Fruit fly (Drosophila melanogaster) whole organism, embryonic: ENCODE data around the gene CG2617.

Experiments used
- Abd-B ChIP-seq: fragments of 200-800 bp; sonication (Bioruptor generic); optimal IDR thresholded peaks from 2 replicates; lab custom pipeline; 2018; ENCODE audit warnings: missing biosample characterization, mild to moderate bottlenecking, missing genetic modification characterization, moderate library complexity
- Atf-2 ChIP-seq: fragments of 200-800 bp; sonication (Bioruptor generic); optimal IDR thresholded peaks from 2 replicates; lab custom pipeline; 2016; ENCODE audit warnings: missing biosample characterization, missing genetic modification characterization
- BEAF-32 ChIP-seq: fragments of 200-800 bp; sonication (Bioruptor generic); optimal IDR thresholded peaks from 3 replicates; lab custom pipeline; 2017; ENCODE audit warnings: missing biosample characterization, missing genetic modification characterization, mild to moderate bottlenecking, moderate library complexity, missing genetic modification reagents
- CG10209 ChIP-seq: fragments of 200-800 bp; sonication (Bioruptor generic); optimal IDR thresholded peaks from 3 replicates; lab custom pipeline; 2017; ENCODE audit warnings: missing biosample characterization, mild to moderate bottlenecking, missing genetic modification characterization, missing genetic modification reagents
- CG10274 ChIP-seq: fragments of 200-800 bp; sonication (Bioruptor generic); optimal IDR thresholded peaks from 3 replicates; lab custom pipeline; 2017; ENCODE audit warnings: missing biosample characterization, mild to moderate bottlenecking, missing genetic modification characterization
- CG10321 ChIP-seq: fragments of 200-800 bp; sonication (Bioruptor generic); IDR thresholded peaks from 2 replicates; pipeline ENCODE4 v1.3.6; 2022; ENCODE audit warnings: missing biosample characterization, missing genetic modification characterization
- CG11093 ChIP-seq: fragments of 200-800 bp; sonication (Bioruptor generic); IDR thresholded peaks from 3 replicates; pipeline ENCODE4 v1.3.6; 2022; ENCODE audit warnings: missing biosample characterization, missing genetic modification characterization
- CG15696 ChIP-seq: fragments of 200-800 bp; sonication (Bioruptor generic); optimal IDR thresholded peaks from 2 replicates; lab custom pipeline; 2019; ENCODE audit warnings: missing biosample characterization, mild to moderate bottlenecking, missing genetic modification characterization, moderate library complexity
- CG16779 ChIP-seq: fragments of 200-800 bp; sonication (Bioruptor generic); IDR thresholded peaks from 2 replicates; pipeline ENCODE4 v1.3.6; 2022; ENCODE audit warnings: missing biosample characterization, missing genetic modification characterization
- CG34224 ChIP-seq: fragments of 200-800 bp; sonication (Bioruptor generic); IDR thresholded peaks from 3 replicates; pipeline ENCODE4 v1.3.6; 2022; ENCODE audit warnings: missing biosample characterization, missing genetic modification characterization; ENCODE audit not compliant: partially characterized antibody
- CG34422 ChIP-seq: fragments of 200-800 bp; sonication (Bioruptor generic); IDR thresholded peaks from 3 replicates; pipeline ENCODE4 v1.3.6; 2022; ENCODE audit warnings: missing biosample characterization, missing genetic modification characterization
- CG4282 ChIP-seq: fragments of 200-800 bp; sonication (Bioruptor generic); optimal IDR thresholded peaks from 2 replicates; lab custom pipeline; 2016; ENCODE audit warnings: missing biosample characterization, missing genetic modification characterization
- CG43689 ChIP-seq: fragments of 200-800 bp; sonication (Bioruptor generic); IDR thresholded peaks from 2 replicates; pipeline ENCODE4 v1.3.6; 2022; ENCODE audit warnings: missing biosample characterization, missing genetic modification characterization
- CG6175 ChIP-seq: fragments of 200-800 bp; sonication (Bioruptor generic); IDR thresholded peaks from 3 replicates; pipeline ENCODE4 v1.3.6; 2022; ENCODE audit warnings: missing biosample characterization, missing genetic modification characterization
- CG6654 ChIP-seq: fragments of 200-800 bp; sonication (Bioruptor generic); optimal IDR thresholded peaks from 2 replicates; lab custom pipeline; 2017; ENCODE audit warnings: missing biosample characterization, mild to moderate bottlenecking, missing genetic modification characterization
- HLH54F ChIP-seq: fragments of 200-800 bp; sonication (Bioruptor generic); optimal IDR thresholded peaks from 3 replicates; lab custom pipeline; 2016; ENCODE audit warnings: missing biosample characterization, missing genetic modification characterization
- Kr ChIP-seq: fragments of 200-800 bp; sonication (Bioruptor generic); optimal IDR thresholded peaks from 2 replicates; lab custom pipeline; 2017; ENCODE audit warnings: missing biosample characterization, mild to moderate bottlenecking, missing genetic modification characterization
- Med ChIP-seq: fragments of 200-800 bp; sonication (Bioruptor generic); peaks from one replicate; lab custom pipeline; 2016; ENCODE audit warnings: missing biosample characterization, missing genetic modification characterization, mild to moderate bottlenecking, inconsistent platforms, moderate library complexity
- Meics ChIP-seq: fragments of 200-800 bp; sonication (Bioruptor generic); optimal IDR thresholded peaks from 2 replicates; lab custom pipeline; 2017; ENCODE audit warnings: missing biosample characterization, mild to moderate bottlenecking, missing genetic modification characterization
- Pdp1 ChIP-seq, 2 experiments: fragments of 200-800 bp; sonication (Bioruptor generic); optimal IDR thresholded peaks; 3 replicates each; lab custom pipeline; 2016; ENCODE audit warnings: missing biosample characterization in 2 of 2, missing genetic modification characterization in 2 of 2, mild to moderate bottlenecking in 1 of 2, moderate library complexity in 1 of 2
- Sox100B ChIP-seq: fragments of 200-800 bp; sonication (Bioruptor generic); optimal IDR thresholded peaks from 3 replicates; lab custom pipeline; 2018; ENCODE audit warnings: missing biosample characterization, mild to moderate bottlenecking, missing genetic modification characterization
- Ssrp ChIP-seq: fragments of 200-800 bp; sonication (Bioruptor generic); optimal IDR thresholded peaks from 2 replicates; lab custom pipeline; 2018; ENCODE audit warnings: missing biosample characterization, mild to moderate bottlenecking, missing genetic modification characterization, moderate library complexity
- amos ChIP-seq: fragments of 200-800 bp; sonication (Bioruptor generic); IDR thresholded peaks from 2 replicates; pipeline ENCODE4 v1.3.6; 2022; ENCODE audit warnings: missing biosample characterization, missing genetic modification characterization; ENCODE audit not compliant: partially characterized antibody
- ap ChIP-seq: fragments of 200-800 bp; sonication (Bioruptor generic); IDR thresholded peaks from 2 replicates; pipeline ENCODE4 v1.3.6; 2022; ENCODE audit warnings: missing biosample characterization, missing genetic modification characterization
- br ChIP-seq: fragments of >200 bp; optimal IDR thresholded peaks from 2 replicates; lab custom pipeline; 2017
- cas ChIP-seq: fragments of 200-800 bp; sonication (Bioruptor generic); IDR thresholded peaks from 2 replicates; pipeline ENCODE4 v1.3.6; 2022; ENCODE audit warnings: missing biosample characterization, missing genetic modification characterization
- caup ChIP-seq: fragments of 200-800 bp; sonication (Bioruptor generic); optimal IDR thresholded peaks from 3 replicates; lab custom pipeline; 2017; ENCODE audit warnings: missing biosample characterization, mild to moderate bottlenecking, missing genetic modification characterization, moderate library complexity; ENCODE audit not compliant: severe bottlenecking
- dimm ChIP-seq: fragments of 200-800 bp; sonication (Bioruptor generic); IDR thresholded peaks from 2 replicates; pipeline ENCODE4 v1.3.6; 2022; ENCODE audit warnings: missing biosample characterization, missing genetic modification characterization
- dmrt99B ChIP-seq: fragments of 200-800 bp; sonication (Bioruptor generic); optimal IDR thresholded peaks from 2 replicates; lab custom pipeline; 2018; ENCODE audit warnings: missing biosample characterization, mild to moderate bottlenecking, missing genetic modification characterization, moderate library complexity
- dysf ChIP-seq: fragments of 200-800 bp; sonication (Bioruptor generic); IDR thresholded peaks from 3 replicates; pipeline ENCODE4 v1.3.6; 2022; ENCODE audit warnings: missing biosample characterization, missing genetic modification characterization
- gcm2 ChIP-seq: fragments of 200-800 bp; sonication (Bioruptor generic); optimal IDR thresholded peaks from 2 replicates; lab custom pipeline; 2016; ENCODE audit warnings: missing biosample characterization, missing genetic modification characterization
- lab ChIP-seq: fragments of 200-800 bp; sonication (Bioruptor generic); optimal IDR thresholded peaks from 3 replicates; lab custom pipeline; 2017; ENCODE audit warnings: missing biosample characterization, missing genetic modification characterization, mild to moderate bottlenecking, moderate library complexity, missing genetic modification reagents
- lmd ChIP-seq: fragments of 200-800 bp; sonication (Bioruptor generic); IDR thresholded peaks from 2 replicates; pipeline ENCODE4 v1.3.6; 2022; ENCODE audit warnings: missing biosample characterization, missing genetic modification characterization
- lola ChIP-seq, 3 experiments: fragments of >200 bp in 2 of 3; fragments of 200-800 bp in 1 of 3; sonication (Bioruptor generic) in 1 of 3; optimal IDR thresholded peaks; 2 replicates each; lab custom pipeline; 2017 to 2019; ENCODE audit warnings: missing biosample characterization in 3 of 3, missing genetic modification characterization in 3 of 3, mild to moderate bottlenecking in 1 of 3, moderate library complexity in 1 of 3
- lov ChIP-seq, 2 experiments: fragments of 200-800 bp in 1 of 2; fragments of >200 bp in 1 of 2; sonication (Bioruptor generic) in 1 of 2; IDR thresholded peaks in 1 of 2; optimal IDR thresholded peaks in 1 of 2; 2 replicates in 1 of 2; 3 replicates in 1 of 2; pipeline versions ENCODE4 v1.3.6 to Lab custom; 2017 to 2022; ENCODE audit warnings: missing biosample characterization in 1 of 2, missing genetic modification characterization in 1 of 2
- mirr ChIP-seq: fragments of 200-800 bp; sonication (Bioruptor generic); optimal IDR thresholded peaks from 3 replicates; lab custom pipeline; 2018; ENCODE audit warnings: missing biosample characterization, mild to moderate bottlenecking, missing genetic modification characterization
- nerfin-1 ChIP-seq: fragments of 200-800 bp; sonication (Bioruptor generic); optimal IDR thresholded peaks from 3 replicates; lab custom pipeline; 2019; ENCODE audit warnings: missing biosample characterization, mild to moderate bottlenecking, missing genetic modification characterization, moderate library complexity
- nom ChIP-seq: fragments of 200-800 bp; sonication (Bioruptor generic); optimal IDR thresholded peaks from 2 replicates; lab custom pipeline; 2017; ENCODE audit warnings: missing biosample characterization, missing genetic modification characterization, mild to moderate bottlenecking, moderate library complexity, missing genetic modification reagents
- p53 ChIP-seq: fragments of 200-800 bp; sonication (Bioruptor generic); optimal IDR thresholded peaks from 2 replicates; lab custom pipeline; 2016; ENCODE audit warnings: missing biosample characterization, missing genetic modification characterization
- pb ChIP-seq: fragments of 200-800 bp; sonication (Bioruptor generic); optimal IDR thresholded peaks from 3 replicates; lab custom pipeline; 2016; ENCODE audit warnings: missing biosample characterization, missing genetic modification characterization
- pnt ChIP-seq: fragments of 200-800 bp; sonication (Bioruptor generic); optimal IDR thresholded peaks from 3 replicates; lab custom pipeline; 2016; ENCODE audit warnings: missing biosample characterization, missing genetic modification characterization
- row ChIP-seq: fragments of 200-800 bp; sonication (Bioruptor generic); IDR thresholded peaks from 3 replicates; pipeline ENCODE4 v1.3.6; 2022; ENCODE audit warnings: missing biosample characterization, missing genetic modification characterization
- sens ChIP-seq: fragments of 200-800 bp; sonication (Bioruptor generic); peaks from one replicate; lab custom pipeline; 2016; ENCODE audit warnings: missing biosample characterization, missing genetic modification characterization
- tna ChIP-seq: fragments of 200-800 bp; sonication (Bioruptor generic); IDR thresholded peaks from 2 replicates; pipeline ENCODE4 v1.3.6; 2022; ENCODE audit warnings: missing biosample characterization, missing genetic modification characterization; ENCODE audit not compliant: partially characterized antibody
- unpg ChIP-seq: fragments of 200-800 bp; sonication (Bioruptor generic); optimal IDR thresholded peaks from 3 replicates; lab custom pipeline; 2018; ENCODE audit warnings: missing biosample characterization, mild to moderate bottlenecking, missing genetic modification characterization, moderate library complexity
- vnd ChIP-seq: fragments of 200-800 bp; sonication (Bioruptor generic); IDR thresholded peaks from 3 replicates; pipeline ENCODE4 v1.3.6; 2022; ENCODE audit warnings: missing biosample characterization, missing genetic modification characterization; ENCODE audit not compliant: partially characterized antibody

CG2617 gene

DNA sequence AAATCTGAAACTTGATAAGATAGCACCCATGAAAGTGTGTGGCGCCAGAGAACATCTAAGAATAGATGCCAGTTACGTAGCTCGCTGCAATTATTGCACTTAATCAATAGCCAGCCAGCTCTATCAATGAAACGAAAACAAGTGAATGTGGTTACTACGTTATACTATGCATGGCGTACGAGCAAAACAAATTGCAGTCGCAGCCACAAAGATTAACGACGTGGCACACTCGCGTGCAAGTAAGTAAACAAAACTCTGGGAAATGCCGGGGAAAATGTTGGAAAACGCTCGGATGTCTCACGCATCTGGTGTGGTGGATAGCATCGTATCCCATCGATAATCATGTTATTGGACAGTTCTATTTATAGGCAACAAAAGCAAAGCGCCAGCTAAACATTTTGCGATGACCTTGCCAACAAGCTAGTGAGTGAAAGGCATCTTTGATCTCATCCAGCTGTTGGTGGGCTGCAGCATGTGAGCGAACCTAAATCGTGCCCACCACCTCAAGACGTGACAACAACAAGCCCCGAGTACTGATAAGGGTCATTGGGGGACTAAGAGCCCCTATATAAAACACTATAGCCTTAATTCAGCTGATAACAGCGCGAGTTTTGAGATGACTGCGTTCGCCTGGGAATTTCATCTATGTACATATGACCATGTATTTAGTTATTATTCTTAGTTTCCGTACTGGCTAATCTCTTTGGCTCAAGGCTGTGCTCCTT is 8.3 kb upstream of the CG2617 start (continued):
- TF ChIP-seq caup (GFP tag; lab: Kevin White, UChicago) (no peak), pnt (GFP tag; lab: Kevin White, UChicago) (no peak), CG15696 (tag; lab: Kevin White, UChicago) (no peak), BEAF-32 (peak; percentile 26), unpg (GFP tag; lab: Kevin White, UChicago) (no peak), Med (GFP tag; lab: Kevin White, UChicago) (peak; percentile 21), mirr (GFP tag; lab: Kevin White, UChicago) (peak; percentile 36)
- TF ChIP-seq, all 482 proteins: peak for 12

DNA sequence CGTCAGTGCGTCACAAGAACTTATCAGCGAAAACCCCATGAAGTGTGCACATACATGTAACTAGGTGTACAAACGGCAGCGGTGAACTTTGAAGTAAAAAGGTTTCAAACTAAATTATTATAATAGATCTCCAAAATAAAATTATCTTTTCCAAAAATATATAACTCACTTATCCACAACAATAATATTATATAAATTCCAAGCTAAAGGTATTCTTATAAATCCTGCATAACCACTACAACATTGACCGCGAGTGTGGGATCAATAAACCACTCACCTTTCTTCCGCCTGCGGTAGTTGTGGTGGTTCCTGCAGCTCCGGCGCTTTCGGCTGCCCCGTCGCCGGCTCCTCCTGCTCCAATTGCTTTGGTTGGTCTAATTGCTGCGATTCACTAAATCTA is 7.5 kb upstream of the CG2617 start:
- TF ChIP-seq Ssrp (tag; lab: Kevin White, UChicago) (no peak), sens (GFP tag; lab: Kevin White, UChicago) (peak; percentile 54), pb (no peak), CG11093 (no peak), Kr (GFP tag; lab: Kevin White, UChicago) (no peak), CG16779 (GFP tag; lab: Robert Waterston, UW) (no peak), Sox100B (peak; percentile 4), CG10321 (0 out of 2 replicates have a peak, but pooled peaks have one; percentile 6), row (GFP tag; lab: Robert Waterston, UW) (0 out of 3 replicates have a peak, but pooled peaks have one; percentile 6), Pdp1 (GFP tag; optimal IDR thresholded peaks at IDR 0.05; lab: Kevin White, UChicago) (peak in 1 of 2 experiments; percentile 24)

DNA sequence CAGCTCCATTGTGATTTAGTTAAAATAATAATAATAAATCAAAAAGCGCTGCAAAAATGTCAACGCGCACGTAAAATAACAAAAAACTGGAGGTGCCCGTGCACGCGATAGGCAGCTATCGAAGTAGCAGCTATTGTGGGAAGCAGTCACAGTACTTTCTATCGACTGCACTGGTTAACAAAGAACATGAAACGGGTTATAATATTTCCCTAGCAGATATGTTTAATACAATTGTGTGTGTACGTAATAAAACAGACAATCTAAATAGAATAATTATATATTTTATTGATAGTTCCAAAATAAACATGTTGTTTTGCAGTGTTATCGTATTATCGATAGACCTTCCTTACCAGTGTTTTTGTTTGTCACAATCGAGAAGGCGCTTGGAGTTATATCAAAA is 6.3 kb upstream of the CG2617 start, which contains the start of the genes CG31678 and IKKepsilon:
CG31678 (minus strand) TSS at position 67 of the 400 bp plus-strand sequence.
IKKepsilon (plus strand) TSS at position 171 of the 400 bp plus-strand sequence.
- TF ChIP-seq dimm (GFP tag; lab: Robert Waterston, UW) (no peak), CG10209 (GFP tag; lab: Kevin White, UChicago) (no peak), CG4282 (GFP tag; lab: Kevin White, UChicago) (no peak), Abd-B (no peak), Atf-2 (GFP tag; lab: Kevin White, UChicago) (no peak), CG34422 (peak; percentile 64; the same call in 2 of the 3 replicates), amos (GFP tag; lab: Robert Waterston, UW) (peak; percentile 91), CG6654 (GFP tag; lab: Kevin White, UChicago) (no peak), vnd (GFP tag; lab: Robert Waterston, UW) (peak; percentile 95), gcm2 (GFP tag; lab: Kevin White, UChicago) (no peak), tna (peak; percentile 94), br (lab: Kevin White, UChicago) (no peak), CG43689 (no peak), nom (peak; percentile 18), CG6175 (GFP tag; lab: Robert Waterston, UW) (no peak), sens (GFP tag; lab: Kevin White, UChicago) (peak; percentile 30), HLH54F (GFP tag; lab: Kevin White, UChicago) (no peak), CG10274 (GFP tag; lab: Kevin White, UChicago) (no peak), lov (optimal IDR thresholded peaks at IDR 0.05; lab: Kevin White, UChicago) (no peak), lov (GFP tag; IDR thresholded peaks at IDR 0.05; lab: Robert Waterston, UW) (no peak), dysf (GFP tag; lab: Robert Waterston, UW) (no peak), nerfin-1 (tag; lab: Kevin White, UChicago) (no peak), lmd (GFP tag; lab: Robert Waterston, UW) (no peak; the same call in 1 of the 2 replicates), dmrt99B (tag; lab: Kevin White, UChicago) (no peak), ap (GFP tag; lab: Robert Waterston, UW) (no peak), CG34224 (GFP tag; lab: Robert Waterston, UW) (peak; percentile 93), lola (GFP tag; optimal IDR thresholded peaks at IDR 0.05; lab: Kevin White, UChicago) (no peak), lab (GFP tag; lab: Kevin White, UChicago) (peak; percentile 23), cas (GFP tag; lab: Robert Waterston, UW) (no peak), Meics (GFP tag; lab: Kevin White, UChicago) (no peak), p53 (GFP tag; lab: Kevin White, UChicago) (no peak)
